Worm (Caenorhabditis elegans) whole organism, midembryonic: ENCODE results near the gene T10B5.7.

Experiments
- T22C8.4 ChIP-seq: fragments of 200-800 bp; sonication (Bioruptor generic); IDR thresholded peaks from 2 replicates; pipeline ENCODE4 v1.3.6; 2022; ENCODE audit warnings: missing genetic modification characterization, missing compliant biosample characterization
- cog-1 ChIP-seq: sonication (generic microtip); optimal IDR thresholded peaks from 2 replicates; lab custom pipeline; 2016; ENCODE audit warnings: missing genetic modification characterization, missing compliant biosample characterization
- flt-1 ChIP-seq: fragments of 200-800 bp; sonication (Bioruptor generic); IDR thresholded peaks from 2 replicates; pipeline ENCODE4 v1.3.6; 2022; ENCODE audit warnings: missing genetic modification characterization, missing compliant biosample characterization
- klf-2 ChIP-seq: fragments of 200-800 bp; sonication (Bioruptor generic); conservative IDR thresholded peaks from 2 replicates; pipeline ENCODE4 v1.3.6; 2022; ENCODE audit warnings: missing genetic modification reagents, missing genetic modification characterization, missing compliant biosample characterization
- med-1 ChIP-seq: sonication (generic microtip); optimal IDR thresholded peaks from 2 replicates; lab custom pipeline; 2017; ENCODE audit warnings: missing genetic modification characterization, mild to moderate bottlenecking, missing compliant biosample characterization, antibody characterized with exemption, missing genetic modification reagents; ENCODE audit not compliant: insufficient read depth
- tab-1 ChIP-seq: fragments of 200-800 bp; sonication (Bioruptor generic); IDR thresholded peaks from 2 replicates; pipeline ENCODE4 v1.3.6; 2022; ENCODE audit warnings: missing genetic modification characterization, missing compliant biosample characterization
- ztf-29 ChIP-seq: fragments of 200-800 bp; sonication (Bioruptor generic); IDR thresholded peaks from 2 replicates; pipeline ENCODE4 v1.3.6; 2022; ENCODE audit warnings: missing genetic modification reagents, missing genetic modification characterization, missing compliant biosample characterization

- no peak for TF ChIP-seq ztf-29 (GFP tag; lab: Robert Waterston, UW)
- no peak for TF ChIP-seq klf-2 (GFP tag; lab: Robert Waterston, UW)
- no peak for TF ChIP-seq flt-1 (GFP tag; lab: Robert Waterston, UW)
- no peak for TF ChIP-seq tab-1 (GFP tag; lab: Robert Waterston, UW)
- TF ChIP-seq cog-1 (tag; lab: Kevin White, UChicago): no peak
- TF ChIP-seq T22C8.4: no peak
- TF ChIP-seq med-1 (GFP tag; lab: Kevin White, UChicago): no peak
Observed at ce11 chrV:1862954-1863353, 17.0 kb downstream of the T10B5.7 start.
